Fruit fly (Drosophila melanogaster) whole organism, pupa: ENCODE data around the gene CG3164.

ENCODE experiments used
- CG13204 ChIP-seq: fragments of 200-800 bp; sonication (Bioruptor generic); optimal IDR thresholded peaks from 2 replicates; lab custom pipeline; 2018; ENCODE audit warnings: missing biosample characterization, mild to moderate bottlenecking, missing genetic modification characterization, moderate library complexity
- CG15710 ChIP-seq: fragments of 200-800 bp; sonication (Bioruptor generic); optimal IDR thresholded peaks from 2 replicates; lab custom pipeline; 2018; ENCODE audit warnings: missing biosample characterization, mild to moderate bottlenecking, missing genetic modification characterization, moderate library complexity
- CG8159 ChIP-seq: fragments of 200-800 bp; sonication (Bioruptor generic); optimal IDR thresholded peaks from 3 replicates; lab custom pipeline; 2018; ENCODE audit warnings: missing biosample characterization, mild to moderate bottlenecking, missing genetic modification characterization, moderate library complexity
- CG9948 ChIP-seq: fragments of 200-800 bp; sonication (Bioruptor generic); optimal IDR thresholded peaks from 2 replicates; lab custom pipeline; 2018; ENCODE audit warnings: missing biosample characterization, mild to moderate bottlenecking, missing genetic modification characterization, moderate library complexity
- D1 ChIP-seq: fragments of 200-800 bp; sonication (Bioruptor generic); optimal IDR thresholded peaks from 2 replicates; lab custom pipeline; 2018; ENCODE audit warnings: missing biosample characterization, mild to moderate bottlenecking, missing genetic modification characterization, moderate library complexity
- Pif1A ChIP-seq: fragments of 200-800 bp; sonication (Bioruptor generic); optimal IDR thresholded peaks from 3 replicates; lab custom pipeline; 2016; ENCODE audit warnings: missing biosample characterization, missing genetic modification characterization
- Pif1B ChIP-seq: fragments of 200-800 bp; sonication (Bioruptor generic); optimal IDR thresholded peaks from 3 replicates; lab custom pipeline; 2016; ENCODE audit warnings: missing biosample characterization, missing genetic modification characterization

DNA sequence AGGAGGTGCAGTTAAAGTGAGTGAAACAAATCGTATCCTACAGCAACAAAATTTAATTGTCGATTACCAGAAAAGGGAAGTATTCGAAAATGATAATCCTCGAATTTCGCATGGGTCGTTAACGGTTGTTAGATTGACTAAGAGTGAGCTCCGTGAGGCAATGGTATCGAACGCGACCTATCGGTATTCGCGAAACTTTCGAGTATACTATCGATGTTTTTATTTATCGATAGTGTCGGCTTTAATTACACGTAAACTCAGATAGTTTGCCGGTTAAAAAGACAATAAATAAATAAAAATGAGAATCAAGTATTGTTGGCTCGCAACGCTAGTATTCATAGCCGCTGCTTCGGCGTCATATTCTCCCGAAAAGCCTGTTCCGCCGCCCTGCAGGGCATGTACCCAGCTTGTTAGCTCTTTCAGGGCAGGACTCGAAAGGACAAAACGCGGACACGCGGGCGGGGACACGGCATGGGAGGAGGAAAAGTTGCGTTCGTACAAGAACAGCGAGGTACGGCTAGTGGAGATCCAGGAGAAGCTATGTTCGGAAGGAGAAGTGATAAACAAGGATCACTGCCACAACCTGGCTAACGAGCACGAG is 28.3 kb downstream of the CG3164 start, which contains the start of gene Creld:
- TF ChIP-seq CG9948 (no peak), CG15710 (tag; lab: Kevin White, UChicago) (no peak), CG13204 (GFP tag; lab: Kevin White, UChicago) (no peak), Pif1A (no peak), CG8159 (tag; lab: Kevin White, UChicago) (no peak), D1 (tag; lab: Kevin White, UChicago) (no peak), Pif1B (no peak)
